Fruit fly (Drosophila melanogaster) whole organism, embryonic: ENCODE measurements around the gene CG2321.

Experiments
- B-H2 ChIP-seq: fragments of 200-800 bp; sonication (Bioruptor generic); optimal IDR thresholded peaks from 2 replicates; lab custom pipeline; 2018; ENCODE audit warnings: missing biosample characterization, mild to moderate bottlenecking, missing genetic modification characterization
- Bteb2 ChIP-seq: fragments of 200-800 bp; sonication (Bioruptor generic); optimal IDR thresholded peaks from 2 replicates; lab custom pipeline; 2016; ENCODE audit warnings: missing biosample characterization, missing genetic modification characterization
- CG10654 ChIP-seq: fragments of 200-800 bp; sonication (Bioruptor generic); optimal IDR thresholded peaks from 2 replicates; lab custom pipeline; 2016; ENCODE audit warnings: missing biosample characterization, missing genetic modification characterization
- CG12236 ChIP-seq: fragments of 200-800 bp; sonication (Bioruptor generic); optimal IDR thresholded peaks from 2 replicates; lab custom pipeline; 2016; ENCODE audit warnings: missing biosample characterization, missing genetic modification characterization
- CG12299 ChIP-seq: fragments of 200-800 bp; sonication (Bioruptor generic); optimal IDR thresholded peaks from 2 replicates; lab custom pipeline; 2018; ENCODE audit warnings: missing biosample characterization, mild to moderate bottlenecking, missing genetic modification characterization
- CG12391 ChIP-seq: fragments of 200-800 bp; sonication (Bioruptor generic); optimal IDR thresholded peaks from 3 replicates; lab custom pipeline; 2018; ENCODE audit warnings: missing biosample characterization, mild to moderate bottlenecking, missing genetic modification characterization, moderate library complexity
- CG13775 ChIP-seq: fragments of 200-800 bp; sonication (Bioruptor generic); optimal IDR thresholded peaks from 3 replicates; lab custom pipeline; 2017; ENCODE audit warnings: missing biosample characterization, mild to moderate bottlenecking, missing genetic modification characterization
- CG15011 ChIP-seq: fragments of 200-800 bp; sonication (Bioruptor generic); optimal IDR thresholded peaks from 3 replicates; lab custom pipeline; 2018; ENCODE audit warnings: missing biosample characterization, mild to moderate bottlenecking, missing genetic modification characterization
- CG15479 ChIP-seq: fragments of 200-800 bp; sonication (Bioruptor generic); optimal IDR thresholded peaks from 3 replicates; lab custom pipeline; 2019; ENCODE audit warnings: missing biosample characterization, mild to moderate bottlenecking, missing genetic modification characterization, moderate library complexity
- CG15601 ChIP-seq: fragments of 200-800 bp; sonication (Bioruptor generic); optimal IDR thresholded peaks from 3 replicates; lab custom pipeline; 2019; ENCODE audit warnings: missing biosample characterization, mild to moderate bottlenecking, missing genetic modification characterization, moderate library complexity
- CG15696 ChIP-seq: fragments of 200-800 bp; sonication (Bioruptor generic); optimal IDR thresholded peaks from 2 replicates; lab custom pipeline; 2019; ENCODE audit warnings: missing biosample characterization, mild to moderate bottlenecking, missing genetic modification characterization, moderate library complexity
- CG16863 ChIP-seq: fragments of 200-800 bp; sonication (Bioruptor generic); optimal IDR thresholded peaks from 3 replicates; lab custom pipeline; 2016; ENCODE audit warnings: missing biosample characterization, missing genetic modification characterization
- CG3065 ChIP-seq: fragments of 200-800 bp; sonication (Bioruptor generic); optimal IDR thresholded peaks from 2 replicates; lab custom pipeline; 2016; ENCODE audit warnings: missing biosample characterization, missing genetic modification characterization
- CG33213 ChIP-seq: fragments of 200-800 bp; sonication (Bioruptor generic); optimal IDR thresholded peaks from 3 replicates; lab custom pipeline; 2016; ENCODE audit warnings: missing biosample characterization, missing genetic modification characterization
- CG43689 ChIP-seq: fragments of 200-800 bp; sonication (Bioruptor generic); IDR thresholded peaks from 2 replicates; pipeline ENCODE4 v1.3.6; 2022; ENCODE audit warnings: missing biosample characterization, missing genetic modification characterization
- CG4404 ChIP-seq: fragments of 200-800 bp; sonication (Bioruptor generic); IDR thresholded peaks from 2 replicates; pipeline ENCODE4 v1.3.6; 2022; ENCODE audit warnings: missing biosample characterization, missing genetic modification characterization
- CG4820 ChIP-seq: fragments of 200-800 bp; sonication (Bioruptor generic); optimal IDR thresholded peaks from 3 replicates; lab custom pipeline; 2016; ENCODE audit warnings: missing biosample characterization, missing genetic modification characterization
- CG5180 ChIP-seq: fragments of 200-800 bp; sonication (Bioruptor generic); optimal IDR thresholded peaks from 3 replicates; lab custom pipeline; 2017; ENCODE audit warnings: missing biosample characterization, missing genetic modification characterization, mild to moderate bottlenecking, moderate library complexity, missing genetic modification reagents
- CG6175 ChIP-seq: fragments of 200-800 bp; sonication (Bioruptor generic); IDR thresholded peaks from 3 replicates; pipeline ENCODE4 v1.3.6; 2022; ENCODE audit warnings: missing biosample characterization, missing genetic modification characterization
- CG7839 ChIP-seq: fragments of 200-800 bp; sonication (Bioruptor generic); optimal IDR thresholded peaks from 3 replicates; lab custom pipeline; 2018; ENCODE audit warnings: missing biosample characterization, mild to moderate bottlenecking, missing genetic modification characterization, moderate library complexity
- CG7987 ChIP-seq: fragments of 200-800 bp; sonication (Bioruptor generic); optimal IDR thresholded peaks from 2 replicates; lab custom pipeline; 2018; ENCODE audit warnings: missing biosample characterization, mild to moderate bottlenecking, missing genetic modification characterization, moderate library complexity
- CG8388 ChIP-seq: fragments of 200-800 bp; sonication (Bioruptor generic); optimal IDR thresholded peaks from 2 replicates; lab custom pipeline; 2019; ENCODE audit warnings: missing biosample characterization, mild to moderate bottlenecking, missing genetic modification characterization, moderate library complexity
- CG9727 ChIP-seq: fragments of 200-800 bp; sonication (Bioruptor generic); optimal IDR thresholded peaks from 3 replicates; lab custom pipeline; 2017; ENCODE audit warnings: missing biosample characterization, mild to moderate bottlenecking, missing genetic modification characterization
- Dip2 ChIP-seq: fragments of 200-800 bp; sonication (Bioruptor generic); IDR thresholded peaks from 2 replicates; pipeline ENCODE4 v1.3.6; 2022; ENCODE audit warnings: missing biosample characterization, missing genetic modification characterization
- Eip74EF ChIP-seq, 2 experiments: fragments of 200-800 bp in 1 of 2; fragments of >200 bp in 1 of 2; sonication (Bioruptor generic) in 1 of 2; optimal IDR thresholded peaks; 2 replicates each; lab custom pipeline; 2017 to 2019; ENCODE audit warnings: missing biosample characterization in 2 of 2, missing genetic modification characterization in 2 of 2, mild to moderate bottlenecking in 1 of 2, moderate library complexity in 1 of 2
- Mad ChIP-seq: fragments of 200-800 bp; sonication (Bioruptor generic); optimal IDR thresholded peaks from 2 replicates; lab custom pipeline; 2016; ENCODE audit warnings: missing biosample characterization, missing genetic modification characterization
- Meics ChIP-seq: fragments of 200-800 bp; sonication (Bioruptor generic); optimal IDR thresholded peaks from 2 replicates; lab custom pipeline; 2017; ENCODE audit warnings: missing biosample characterization, mild to moderate bottlenecking, missing genetic modification characterization
- NC2β ChIP-seq: fragments of 200-800 bp; sonication (Bioruptor generic); optimal IDR thresholded peaks from 2 replicates; lab custom pipeline; 2016; ENCODE audit warnings: missing biosample characterization, missing genetic modification characterization
- Neu2 ChIP-seq: fragments of 200-800 bp; sonication (Bioruptor generic); optimal IDR thresholded peaks from 3 replicates; lab custom pipeline; 2016; ENCODE audit warnings: missing biosample characterization, missing genetic modification characterization, borderline replicate concordance
- Nf-YA ChIP-seq: fragments of 200-800 bp; sonication (Bioruptor generic); IDR thresholded peaks from 2 replicates; pipeline ENCODE4 v1.3.6; 2022; ENCODE audit warnings: missing biosample characterization, missing genetic modification characterization
- Nf-YC ChIP-seq: fragments of 200-800 bp; optimal IDR thresholded peaks from 3 replicates; lab custom pipeline; 2019; ENCODE audit warnings: missing biosample characterization, mild to moderate bottlenecking, missing genetic modification characterization, moderate library complexity
- Rx ChIP-seq: fragments of 200-800 bp; sonication (Bioruptor generic); IDR thresholded peaks from 2 replicates; pipeline ENCODE4 v1.3.6; 2022; ENCODE audit warnings: missing biosample characterization, missing genetic modification characterization
- Spps ChIP-seq: fragments of 200-800 bp; sonication (Bioruptor generic); optimal IDR thresholded peaks from 2 replicates; lab custom pipeline; 2018; ENCODE audit warnings: missing biosample characterization, mild to moderate bottlenecking, missing genetic modification characterization
- aop ChIP-seq: fragments of 200-800 bp; sonication (Bioruptor generic); IDR thresholded peaks from 2 replicates; pipeline ENCODE4 v1.3.6; 2022; ENCODE audit warnings: missing biosample characterization, missing genetic modification characterization
- ap ChIP-seq: fragments of 200-800 bp; sonication (Bioruptor generic); IDR thresholded peaks from 2 replicates; pipeline ENCODE4 v1.3.6; 2022; ENCODE audit warnings: missing biosample characterization, missing genetic modification characterization
- az2 ChIP-seq: fragments of 200-800 bp; sonication (Bioruptor generic); optimal IDR thresholded peaks from 3 replicates; lab custom pipeline; 2016; ENCODE audit warnings: missing biosample characterization, missing genetic modification characterization
- bab2 ChIP-seq: fragments of 200-800 bp; sonication (Bioruptor generic); optimal IDR thresholded peaks from 2 replicates; lab custom pipeline; 2016; ENCODE audit warnings: missing biosample characterization, missing genetic modification characterization
- bcd ChIP-seq: fragments of 200-800 bp; sonication (Bioruptor generic); optimal IDR thresholded peaks from 2 replicates; lab custom pipeline; 2017; ENCODE audit warnings: missing biosample characterization, mild to moderate bottlenecking, missing genetic modification characterization
- bigmax ChIP-seq: fragments of 200-800 bp; sonication (Bioruptor generic); optimal IDR thresholded peaks from 2 replicates; lab custom pipeline; 2018; ENCODE audit warnings: missing biosample characterization, mild to moderate bottlenecking, missing genetic modification characterization
- exex ChIP-seq: fragments of 200-800 bp; sonication (Bioruptor generic); optimal IDR thresholded peaks from 4 replicates; lab custom pipeline; 2018; ENCODE audit warnings: missing biosample characterization, mild to moderate bottlenecking, missing genetic modification characterization, moderate library complexity
- fd64A ChIP-seq: fragments of 200-800 bp; sonication (Bioruptor generic); optimal IDR thresholded peaks from 3 replicates; lab custom pipeline; 2018; ENCODE audit warnings: missing biosample characterization, mild to moderate bottlenecking, missing genetic modification characterization
- jumu ChIP-seq: fragments of 200-800 bp; sonication (Bioruptor generic); optimal IDR thresholded peaks from 3 replicates; lab custom pipeline; 2016; ENCODE audit warnings: missing biosample characterization, missing genetic modification characterization
- lab ChIP-seq: fragments of 200-800 bp; sonication (Bioruptor generic); optimal IDR thresholded peaks from 3 replicates; lab custom pipeline; 2017; ENCODE audit warnings: missing biosample characterization, missing genetic modification characterization, mild to moderate bottlenecking, moderate library complexity, missing genetic modification reagents
- pros ChIP-seq: fragments of 200-800 bp; sonication (Bioruptor generic); optimal IDR thresholded peaks from 3 replicates; lab custom pipeline; 2019; ENCODE audit warnings: missing biosample characterization, mild to moderate bottlenecking, missing genetic modification characterization, moderate library complexity
- pum ChIP-seq: fragments of 200-800 bp; sonication (Bioruptor generic); optimal IDR thresholded peaks from 2 replicates; lab custom pipeline; 2016; ENCODE audit warnings: missing biosample characterization, missing genetic modification characterization
- schlank ChIP-seq: fragments of 200-800 bp; sonication (Bioruptor generic); optimal IDR thresholded peaks from 2 replicates; lab custom pipeline; 2018; ENCODE audit warnings: missing biosample characterization, mild to moderate bottlenecking, missing genetic modification characterization
- stwl ChIP-seq: fragments of 200-800 bp; sonication (Bioruptor generic); optimal IDR thresholded peaks from 3 replicates; lab custom pipeline; 2018; ENCODE audit warnings: missing biosample characterization, mild to moderate bottlenecking, missing genetic modification characterization, moderate library complexity
- sug ChIP-seq: fragments of 200-800 bp; optimal IDR thresholded peaks from 2 replicates; lab custom pipeline; 2019; ENCODE audit warnings: missing biosample characterization, mild to moderate bottlenecking, missing genetic modification characterization, moderate library complexity
- trem ChIP-seq: fragments of 200-800 bp; optimal IDR thresholded peaks from 3 replicates; lab custom pipeline; 2019; ENCODE audit warnings: missing biosample characterization, mild to moderate bottlenecking, missing genetic modification characterization, moderate library complexity
- tx ChIP-seq: fragments of 200-800 bp; sonication (Bioruptor generic); optimal IDR thresholded peaks from 2 replicates; lab custom pipeline; 2016; ENCODE audit warnings: missing biosample characterization, missing genetic modification characterization

Gene CG2321

DNA sequence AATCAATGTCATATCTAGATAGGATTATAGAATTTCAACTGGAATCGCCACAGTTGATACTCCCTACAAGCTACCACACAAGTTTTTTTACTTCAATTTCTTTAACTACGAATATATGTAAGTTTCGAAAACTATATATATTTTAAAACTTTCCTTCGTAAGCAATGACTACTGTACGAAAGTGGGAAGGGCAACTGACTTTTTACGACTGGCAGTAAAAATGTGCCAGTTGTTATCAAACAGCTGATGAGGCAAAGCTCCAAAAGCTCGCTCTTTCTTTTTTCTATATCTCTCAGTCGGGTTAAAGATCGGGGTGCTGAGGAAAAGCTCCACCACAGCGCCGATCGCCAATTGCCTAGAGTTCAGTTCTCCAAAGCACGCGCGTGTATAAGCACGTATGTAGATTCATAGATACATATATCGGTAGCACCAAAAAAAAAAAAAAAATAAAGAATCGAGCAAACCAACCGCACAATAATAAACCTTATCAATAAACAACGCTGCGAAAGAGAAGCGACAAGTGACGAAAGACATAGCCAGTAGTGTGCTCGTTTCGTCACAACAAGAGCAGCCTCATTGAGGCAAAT is 10.0 kb downstream of the CG2321 start (continued):
- TF ChIP-seq fd64A (GFP tag; lab: Kevin White, UChicago) (no peak), Meics (peak; percentile 100), Bteb2 (peak; percentile 36), CG12236 (GFP tag; lab: Kevin White, UChicago) (no peak), Mad (no peak), Nf-YA (GFP tag; lab: Robert Waterston, UW) (no peak), Dip2 (GFP tag; lab: Robert Waterston, UW) (no peak), schlank (tag; lab: Kevin White, UChicago) (no peak), NC2β (GFP tag; lab: Kevin White, UChicago) (no peak), CG12299 (peak; percentile 16), CG4820 (GFP tag; lab: Kevin White, UChicago) (peak; percentile 24), pum (GFP tag; lab: Kevin White, UChicago) (no peak), CG15011 (GFP tag; lab: Kevin White, UChicago) (peak; percentile 12), Eip74EF (GFP tag; optimal IDR thresholded peaks at IDR 0.05; lab: Kevin White, UChicago) (peak in 1 of 2 experiments; percentile 82), tx (GFP tag; lab: Kevin White, UChicago) (no peak), CG13775 (no peak), CG7839 (tag; lab: Kevin White, UChicago) (peak; percentile 72), exex (tag; lab: Kevin White, UChicago) (peak; percentile 54), sug (tag; lab: Kevin White, UChicago) (peak; percentile 77), CG15696 (tag; lab: Kevin White, UChicago) (no peak), CG12391 (peak; percentile 62), lab (GFP tag; lab: Kevin White, UChicago) (peak; percentile 77), Neu2 (no peak), CG7987 (GFP tag; lab: Kevin White, UChicago) (no peak), aop (GFP tag; lab: Robert Waterston, UW) (no peak), CG15479 (GFP tag; lab: Kevin White, UChicago) (no peak), jumu (GFP tag; lab: Kevin White, UChicago) (peak; percentile 8), stwl (tag; lab: Kevin White, UChicago) (no peak), bcd (GFP tag; lab: Kevin White, UChicago) (peak; percentile 60), CG8388 (GFP tag; lab: Kevin White, UChicago) (peak; percentile 25), ap (GFP tag; lab: Robert Waterston, UW) (no peak), CG33213 (GFP tag; lab: Kevin White, UChicago) (no peak), CG9727 (GFP tag; lab: Kevin White, UChicago) (peak; percentile 38), CG5180 (GFP tag; lab: Kevin White, UChicago) (peak; percentile 53), bab2 (GFP tag; lab: Kevin White, UChicago) (peak; percentile 8), Rx (GFP tag; lab: Robert Waterston, UW) (peak; percentile 56), CG16863 (peak; percentile 7), az2 (peak; percentile 16), Nf-YC (tag; lab: Kevin White, UChicago) (peak; percentile 54), CG4404 (no peak; the same call in 1 of the 2 replicates), pros (GFP tag; lab: Kevin White, UChicago) (no peak), B-H2 (GFP tag; lab: Kevin White, UChicago) (peak; percentile 52), bigmax (GFP tag; lab: Kevin White, UChicago) (no peak), CG3065 (GFP tag; lab: Kevin White, UChicago) (no peak), Spps (no peak), CG43689 (GFP tag; lab: Robert Waterston, UW) (0 out of 2 replicates have a peak, but pooled peaks have one; percentile 39), CG10654 (GFP tag; lab: Kevin White, UChicago) (no peak), CG15601 (tag; lab: Kevin White, UChicago) (peak; percentile 40), trem (tag; lab: Kevin White, UChicago) (peak; percentile 2), CG6175 (no peak)
